Worm (Caenorhabditis elegans) whole organism, late embryonic: ENCODE data around the gene str-20.

ENCODE experiments used
- C08G9.2 ChIP-seq: sonication (generic microtip); optimal IDR thresholded peaks from 2 replicates; lab custom pipeline; 2016; ENCODE audit warnings: mild to moderate bottlenecking, missing genetic modification characterization, moderate library complexity, missing compliant biosample characterization
- C38D4.7 ChIP-seq: fragments of 200-800 bp; sonication (Bioruptor generic); optimal IDR thresholded peaks from 2 replicates; lab custom pipeline; 2018; ENCODE audit warnings: mild to moderate bottlenecking, missing genetic modification characterization, moderate library complexity, missing compliant biosample characterization
- F13H6.1 ChIP-seq: sonication (generic microtip); optimal IDR thresholded peaks from 2 replicates; lab custom pipeline; 2016; ENCODE audit warnings: missing genetic modification characterization, missing compliant biosample characterization
- K09A11.1 ChIP-seq: sonication (generic microtip); optimal IDR thresholded peaks from 2 replicates; lab custom pipeline; 2017; ENCODE audit warnings: antibody characterized with exemption, mild to moderate bottlenecking, missing genetic modification characterization, missing compliant biosample characterization; ENCODE audit not compliant: insufficient read depth
- ceh-14 ChIP-seq: sonication (generic microtip); optimal IDR thresholded peaks from 2 replicates; lab custom pipeline; 2016; ENCODE audit warnings: missing genotype, missing genetic modification characterization, missing compliant biosample characterization
- ceh-18 ChIP-seq: sonication (generic microtip); optimal IDR thresholded peaks from 2 replicates; lab custom pipeline; 2016; ENCODE audit warnings: missing genetic modification characterization, missing compliant biosample characterization
- ceh-2 ChIP-seq: sonication (generic microtip); optimal IDR thresholded peaks from 2 replicates; lab custom pipeline; 2016; ENCODE audit warnings: missing genotype, missing genetic modification characterization, missing compliant biosample characterization
- ceh-22 ChIP-seq: sonication (generic microtip); optimal IDR thresholded peaks from 2 replicates; lab custom pipeline; 2017; ENCODE audit warnings: missing biosample characterization, missing genetic modification characterization
- ceh-34 ChIP-seq: sonication (generic microtip); optimal IDR thresholded peaks from 2 replicates; lab custom pipeline; 2016; ENCODE audit warnings: mild to moderate bottlenecking, missing genetic modification characterization, missing compliant biosample characterization
- ceh-45 ChIP-seq: fragments of 200-800 bp; sonication (Bioruptor generic); IDR thresholded peaks from 2 replicates; pipeline ENCODE4 v1.3.6; 2022; ENCODE audit warnings: missing genetic modification reagents, missing genetic modification characterization, missing compliant biosample characterization
- ceh-48 ChIP-seq: sonication (generic microtip); optimal IDR thresholded peaks from 2 replicates; lab custom pipeline; 2016; ENCODE audit warnings: missing genetic modification characterization, inconsistent platforms, missing compliant biosample characterization
- ceh-6 ChIP-seq: fragments of 200-800 bp; sonication (Bioruptor generic); optimal IDR thresholded peaks from 2 replicates; lab custom pipeline; 2018; ENCODE audit warnings: mild to moderate bottlenecking, missing genetic modification characterization, missing compliant biosample characterization
- ceh-9 ChIP-seq: sonication (generic microtip); optimal IDR thresholded peaks from 2 replicates; lab custom pipeline; 2016; ENCODE audit warnings: mild to moderate bottlenecking, missing genetic modification characterization, inconsistent platforms, missing compliant biosample characterization
- che-1 ChIP-seq: sonication (generic microtip); optimal IDR thresholded peaks from 2 replicates; lab custom pipeline; 2016; ENCODE audit warnings: mild to moderate bottlenecking, missing genetic modification characterization, missing compliant biosample characterization
- dve-1 ChIP-seq: sonication (generic microtip); optimal IDR thresholded peaks from 2 replicates; lab custom pipeline; 2017; ENCODE audit warnings: antibody characterized with exemption, mild to moderate bottlenecking, missing genetic modification characterization, missing compliant biosample characterization
- elt-2 ChIP-seq: sonication (generic microtip); optimal IDR thresholded peaks from 2 replicates; lab custom pipeline; 2016; ENCODE audit warnings: missing genetic modification reagents, missing genetic modification characterization, missing compliant biosample characterization
- elt-4 ChIP-seq: sonication (generic microtip); optimal IDR thresholded peaks from 2 replicates; lab custom pipeline; 2016; ENCODE audit warnings: missing genetic modification characterization, missing compliant biosample characterization
- ets-4 ChIP-seq: sonication (generic microtip); optimal IDR thresholded peaks from 2 replicates; lab custom pipeline; 2016; ENCODE audit warnings: missing genetic modification characterization, missing compliant biosample characterization
- eyg-1 ChIP-seq: sonication (generic microtip); optimal IDR thresholded peaks from 2 replicates; lab custom pipeline; 2016; ENCODE audit warnings: missing genotype, missing genetic modification characterization, missing compliant biosample characterization
- gmeb-2 ChIP-seq: sonication (generic microtip); optimal IDR thresholded peaks from 2 replicates; lab custom pipeline; 2016; ENCODE audit warnings: missing genetic modification characterization, inconsistent platforms, missing compliant biosample characterization
- hlh-13 ChIP-seq: fragments of 200-800 bp; sonication (Bioruptor generic); optimal IDR thresholded peaks from 2 replicates; lab custom pipeline; 2018; ENCODE audit warnings: mild to moderate bottlenecking, missing genetic modification characterization, missing compliant biosample characterization
- hlh-6 ChIP-seq: sonication (generic microtip); optimal IDR thresholded peaks from 2 replicates; lab custom pipeline; 2016; ENCODE audit warnings: missing genotype, missing genetic modification characterization, missing compliant biosample characterization
- lin-11 ChIP-seq: fragments of 200-800 bp; sonication (Bioruptor generic); optimal IDR thresholded peaks from 2 replicates; lab custom pipeline; 2018; ENCODE audit warnings: mild to moderate bottlenecking, missing genetic modification characterization, missing compliant biosample characterization
- madf-2 ChIP-seq: sonication (generic microtip); optimal IDR thresholded peaks from 2 replicates; lab custom pipeline; 2017; ENCODE audit warnings: missing genetic modification characterization, missing compliant biosample characterization
- nfya-1 ChIP-seq: sonication (generic microtip); optimal IDR thresholded peaks from 2 replicates; lab custom pipeline; 2017; ENCODE audit warnings: missing genetic modification characterization, mild to moderate bottlenecking, missing compliant biosample characterization, antibody characterized with exemption, moderate library complexity
- nhr-11 ChIP-seq: fragments of 150-350 bp; optimal IDR thresholded peaks from 2 replicates; lab custom pipeline; 2014; ENCODE audit warnings: missing biosample characterization, missing genetic modification characterization
- nhr-232 ChIP-seq: sonication (generic microtip); optimal IDR thresholded peaks from 2 replicates; lab custom pipeline; 2016; ENCODE audit warnings: missing genetic modification characterization, missing compliant biosample characterization
- odd-2 ChIP-seq: sonication (generic microtip); optimal IDR thresholded peaks from 2 replicates; lab custom pipeline; 2017; ENCODE audit warnings: antibody characterized with exemption, mild to moderate bottlenecking, missing genetic modification characterization, missing compliant biosample characterization
- pag-3 ChIP-seq: sonication (generic microtip); optimal IDR thresholded peaks from 2 replicates; lab custom pipeline; 2016; ENCODE audit warnings: missing compliant biosample characterization, missing genetic modification characterization, borderline replicate concordance
- pha-4 ChIP-seq: fragments of 150-350 bp; optimal IDR thresholded peaks from 2 replicates; lab custom pipeline; 2018; ENCODE audit warnings: missing biosample characterization, missing genetic modification reagents, missing genetic modification characterization
- ref-2 ChIP-seq: sonication (generic microtip); optimal IDR thresholded peaks from 2 replicates; lab custom pipeline; 2016; ENCODE audit warnings: missing genetic modification characterization, missing compliant biosample characterization
- rnt-1 ChIP-seq: sonication (generic microtip); optimal IDR thresholded peaks from 2 replicates; lab custom pipeline; 2016; ENCODE audit warnings: missing genetic modification characterization, missing compliant biosample characterization
- sox-2 ChIP-seq: fragments of 200-800 bp; sonication (Bioruptor generic); IDR thresholded peaks from 2 replicates; pipeline ENCODE4 v1.3.6; 2022; ENCODE audit warnings: missing genetic modification reagents, missing genetic modification characterization, missing compliant biosample characterization
- sox-4 ChIP-seq: sonication (generic microtip); optimal IDR thresholded peaks from 2 replicates; lab custom pipeline; 2017; ENCODE audit warnings: mild to moderate bottlenecking, missing genetic modification characterization, inconsistent platforms, missing compliant biosample characterization
- ttx-3 ChIP-seq: sonication (generic microtip); optimal IDR thresholded peaks from 2 replicates; lab custom pipeline; 2016; ENCODE audit warnings: missing genetic modification reagents, missing genetic modification characterization, missing compliant biosample characterization
- unc-3 ChIP-seq, 2 experiments: fragments of 200-800 bp in 1 of 2; sonication (Bioruptor generic) in 1 of 2; sonication (generic microtip) in 1 of 2; conservative IDR thresholded peaks in 1 of 2; optimal IDR thresholded peaks in 1 of 2; 2 replicates each; pipeline versions ENCODE4 v1.3.6 to Lab custom; 2016 to 2022; ENCODE audit warnings: missing compliant biosample characterization in 2 of 2, missing genetic modification characterization in 2 of 2, missing genetic modification reagents in 1 of 2
- zip-5 ChIP-seq: sonication (generic microtip); optimal IDR thresholded peaks from 2 replicates; lab custom pipeline; 2016; ENCODE audit warnings: missing genetic modification characterization, missing compliant biosample characterization
- ztf-16 ChIP-seq: sonication (generic microtip); optimal IDR thresholded peaks from 2 replicates; lab custom pipeline; 2017; ENCODE audit warnings: missing genetic modification characterization, missing compliant biosample characterization

The str-20 gene

ce11 chrV:756169-756568 lies at the start of gene str-20:
Gene str-20 (plus strand): TSS chrV:756469.
- no peak for TF ChIP-seq C38D4.7 (GFP tag; lab: Kevin White, UChicago)
- no peak for TF ChIP-seq nhr-232
- TF ChIP-seq dve-1: no peak
- no peak for TF ChIP-seq ceh-6 (GFP tag; lab: Kevin White, UChicago)
- no peak for TF ChIP-seq nfya-1 (tag; lab: Kevin White, UChicago)
- TF ChIP-seq sox-4 (tag; lab: Kevin White, UChicago): no peak
- TF ChIP-seq nhr-11 (tag; lab: Kevin White, UChicago): no peak
- TF ChIP-seq gmeb-2 (tag; lab: Kevin White, UChicago): no peak
- no peak for TF ChIP-seq ets-4 (tag; lab: Kevin White, UChicago)
- no peak for TF ChIP-seq pag-3 (tag; lab: Kevin White, UChicago)
- no peak for TF ChIP-seq ceh-34
- TF ChIP-seq K09A11.1: no peak
- TF ChIP-seq odd-2: no peak
- no peak for TF ChIP-seq hlh-6 (tag; lab: Kevin White, UChicago)

ce11 chrV:706918-707317 lies 49.4 kb upstream of the str-20 start, which contains the start of gene srbc-38:
Gene srbc-38 (plus strand): TSS chrV:707218.
- TF ChIP-seq ceh-22 (tag; lab: Kevin White, UChicago) (no peak), K09A11.1 (no peak), hlh-6 (tag; lab: Kevin White, UChicago) (no peak), unc-3 (GFP tag; conservative IDR thresholded peaks at IDR 0.05; lab: Robert Waterston, UW) (no peak), unc-3 (tag; optimal IDR thresholded peaks at IDR 0.05; lab: Kevin White, UChicago) (no peak)

ce11 chrV:708808-709207 lies 47.5 kb upstream of the str-20 start, which contains the start of gene srbc-39:
Gene srbc-39 (plus strand): TSS chrV:709108.
- TF ChIP-seq che-1 (tag; lab: Kevin White, UChicago) (no peak), C38D4.7 (GFP tag; lab: Kevin White, UChicago) (no peak), F13H6.1 (tag; lab: Kevin White, UChicago) (no peak), elt-2 (tag; lab: Kevin White, UChicago) (no peak), unc-3 (GFP tag; conservative IDR thresholded peaks at IDR 0.05; lab: Robert Waterston, UW) (no peak), unc-3 (tag; optimal IDR thresholded peaks at IDR 0.05; lab: Kevin White, UChicago) (no peak), madf-2 (no peak), pha-4 (tag; lab: Kevin White, UChicago) (no peak), lin-11 (tag; lab: Kevin White, UChicago) (no peak)

DNA sequence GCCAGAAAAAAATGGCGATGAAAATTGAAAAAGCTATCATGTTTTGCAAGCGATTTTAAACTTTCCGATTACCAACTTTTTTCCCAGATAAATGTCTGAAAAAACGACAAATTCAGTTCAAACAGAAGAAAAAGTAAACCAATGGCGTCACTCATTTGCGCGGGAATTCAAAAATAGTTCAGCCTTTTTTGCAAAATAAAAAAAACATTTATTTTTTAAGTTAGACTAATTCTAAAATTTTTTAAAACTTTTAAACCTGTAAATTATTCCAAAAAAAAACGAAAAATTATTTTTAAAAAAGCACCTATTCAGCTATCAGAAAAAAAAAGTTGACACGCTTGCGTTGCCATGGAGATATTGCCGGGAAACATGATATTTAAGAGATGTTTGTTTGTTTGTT lies 43.4 kb upstream of the str-20 start, which contains the start of gene cyp-33C11:
TSS of gene cyp-33C11 (minus strand) at position 101 of the 400 bp plus-strand sequence.
- no peak for TF ChIP-seq ceh-45
- no peak for TF ChIP-seq eyg-1 (tag; lab: Kevin White, UChicago)
- TF ChIP-seq ref-2: no peak
- no peak for TF ChIP-seq nhr-232
- TF ChIP-seq ttx-3 (tag; lab: Kevin White, UChicago): no peak
- TF ChIP-seq ceh-9 (tag; lab: Kevin White, UChicago): no peak
- no peak for TF ChIP-seq hlh-13 (GFP tag; lab: Kevin White, UChicago)
- no peak for TF ChIP-seq ceh-14
- TF ChIP-seq ztf-16 (tag; lab: Kevin White, UChicago): no peak
- TF ChIP-seq sox-2 (GFP tag; lab: Robert Waterston, UW): no peak
- TF ChIP-seq rnt-1 (tag; lab: Kevin White, UChicago): no peak
- TF ChIP-seq C08G9.2 (tag; lab: Kevin White, UChicago): no peak
- TF ChIP-seq ceh-2 (tag; lab: Kevin White, UChicago): no peak
- no peak for TF ChIP-seq unc-3 (GFP tag; conservative IDR thresholded peaks at IDR 0.05; lab: Robert Waterston, UW)
- TF ChIP-seq unc-3 (tag; optimal IDR thresholded peaks at IDR 0.05; lab: Kevin White, UChicago): no peak
- no peak for TF ChIP-seq ceh-18 (tag; lab: Kevin White, UChicago)
- TF ChIP-seq zip-5 (tag; lab: Kevin White, UChicago): no peak
- no peak for TF ChIP-seq ceh-48 (tag; lab: Kevin White, UChicago)
- no peak for TF ChIP-seq hlh-6 (tag; lab: Kevin White, UChicago)
- TF ChIP-seq elt-4 (tag; lab: Kevin White, UChicago): no peak
